Fruit fly (Drosophila melanogaster) whole organism, embryonic: ENCODE results near the gene CG17207.

Experiments used
- B-H1 ChIP-seq: fragments of 200-800 bp; sonication (Bioruptor generic); IDR thresholded peaks from 3 replicates; pipeline ENCODE4 v1.3.6; 2022; ENCODE audit warnings: missing biosample characterization, missing genetic modification characterization
- Blimp-1 ChIP-seq: fragments of 200-800 bp; sonication (Bioruptor generic); optimal IDR thresholded peaks from 3 replicates; lab custom pipeline; 2018; ENCODE audit warnings: missing biosample characterization, missing genetic modification characterization, mild to moderate bottlenecking, moderate library complexity, missing genetic modification reagents
- CG13894 ChIP-seq: fragments of 200-800 bp; sonication (Bioruptor generic); optimal IDR thresholded peaks from 3 replicates; lab custom pipeline; 2018; ENCODE audit warnings: missing biosample characterization, mild to moderate bottlenecking, missing genetic modification characterization, moderate library complexity
- CG17568 ChIP-seq: fragments of 200-800 bp; sonication (Bioruptor generic); optimal IDR thresholded peaks from 2 replicates; lab custom pipeline; 2018; ENCODE audit warnings: missing biosample characterization, mild to moderate bottlenecking, missing genetic modification characterization, moderate library complexity
- CG1792 ChIP-seq: fragments of 200-800 bp; sonication (Bioruptor generic); optimal IDR thresholded peaks from 2 replicates; lab custom pipeline; 2016; ENCODE audit warnings: missing biosample characterization, missing genetic modification characterization
- CG2120 ChIP-seq: fragments of 200-800 bp; sonication (Bioruptor generic); optimal IDR thresholded peaks from 3 replicates; lab custom pipeline; 2016; ENCODE audit warnings: missing biosample characterization, missing genetic modification characterization
- CG2202 ChIP-seq: fragments of 200-800 bp; sonication (Bioruptor generic); optimal IDR thresholded peaks from 2 replicates; lab custom pipeline; 2018; ENCODE audit warnings: missing biosample characterization, mild to moderate bottlenecking, missing genetic modification characterization
- CG31441 ChIP-seq: fragments of 200-800 bp; sonication (Bioruptor generic); IDR thresholded peaks from 2 replicates; pipeline ENCODE4 v1.3.6; 2022; ENCODE audit warnings: missing biosample characterization, missing genetic modification characterization
- CG32772 ChIP-seq: fragments of 200-800 bp; sonication (Bioruptor generic); IDR thresholded peaks from 2 replicates; pipeline ENCODE4 v1.3.6; 2022; ENCODE audit warnings: missing biosample characterization, missing genetic modification characterization
- CG4360 ChIP-seq: fragments of 200-800 bp; sonication (Bioruptor generic); IDR thresholded peaks from 2 replicates; pipeline ENCODE4 v1.3.6; 2022; ENCODE audit warnings: missing biosample characterization, missing genetic modification characterization
- CG4617 ChIP-seq: fragments of 200-800 bp; sonication (Bioruptor generic); optimal IDR thresholded peaks from 3 replicates; lab custom pipeline; 2016; ENCODE audit warnings: missing biosample characterization, missing genetic modification characterization, borderline replicate concordance
- CG6175 ChIP-seq: fragments of 200-800 bp; sonication (Bioruptor generic); IDR thresholded peaks from 3 replicates; pipeline ENCODE4 v1.3.6; 2022; ENCODE audit warnings: missing biosample characterization, missing genetic modification characterization
- CG6272 ChIP-seq: fragments of 200-800 bp; sonication (Bioruptor generic); IDR thresholded peaks from 2 replicates; pipeline ENCODE4 v1.3.6; 2022; ENCODE audit warnings: missing biosample characterization, missing genetic modification characterization
- CG6683 ChIP-seq: fragments of 200-800 bp; sonication (Bioruptor generic); optimal IDR thresholded peaks from 2 replicates; lab custom pipeline; 2017; ENCODE audit warnings: missing biosample characterization, mild to moderate bottlenecking, missing genetic modification characterization, missing genetic modification reagents
- CG6791 ChIP-seq: fragments of 200-800 bp; sonication (Bioruptor generic); IDR thresholded peaks from 3 replicates; pipeline ENCODE4 v1.3.6; 2022; ENCODE audit warnings: missing biosample characterization, missing genetic modification characterization; ENCODE audit not compliant: partially characterized antibody
- CG7357 ChIP-seq: fragments of 200-800 bp; sonication (Bioruptor generic); IDR thresholded peaks from 3 replicates; pipeline ENCODE4 v1.3.6; 2022; ENCODE audit warnings: missing biosample characterization, missing genetic modification characterization
- CG7556 ChIP-seq: fragments of 200-800 bp; sonication (Bioruptor generic); optimal IDR thresholded peaks from 2 replicates; lab custom pipeline; 2017; ENCODE audit warnings: missing biosample characterization, mild to moderate bottlenecking, missing genetic modification characterization
- CG8089 ChIP-seq: fragments of 200-800 bp; sonication (Bioruptor generic); optimal IDR thresholded peaks from 3 replicates; lab custom pipeline; 2016; ENCODE audit warnings: missing biosample characterization, missing genetic modification characterization
- D19A ChIP-seq: fragments of 200-800 bp; optimal IDR thresholded peaks from 3 replicates; lab custom pipeline; 2019; ENCODE audit warnings: missing biosample characterization, mild to moderate bottlenecking, missing genetic modification characterization, moderate library complexity
- Doc2 ChIP-seq: fragments of 200-800 bp; sonication (Bioruptor generic); IDR thresholded peaks from 2 replicates; pipeline ENCODE4 v1.3.6; 2022; ENCODE audit warnings: missing biosample characterization, missing genetic modification characterization
- GATAe ChIP-seq: fragments of 200-800 bp; sonication (Bioruptor generic); conservative IDR thresholded peaks from 2 replicates; pipeline ENCODE4 v1.3.6; 2022; ENCODE audit warnings: missing biosample characterization, missing genetic modification characterization
- Lpt ChIP-seq: fragments of >200 bp; optimal IDR thresholded peaks from 2 replicates; lab custom pipeline; 2018; ENCODE audit warnings: missing biosample characterization, missing genetic modification characterization
- Sry-β ChIP-seq: fragments of 200-800 bp; sonication (Bioruptor generic); optimal IDR thresholded peaks from 2 replicates; lab custom pipeline; 2018; ENCODE audit warnings: missing biosample characterization, mild to moderate bottlenecking, missing genetic modification characterization, moderate library complexity
- Vsx1 ChIP-seq: fragments of 200-800 bp; sonication (Bioruptor generic); optimal IDR thresholded peaks from 2 replicates; lab custom pipeline; 2017; ENCODE audit warnings: missing biosample characterization, mild to moderate bottlenecking, missing genetic modification characterization, missing genetic modification reagents
- ac ChIP-seq: fragments of 200-800 bp; sonication (Bioruptor generic); optimal IDR thresholded peaks from 3 replicates; lab custom pipeline; 2017; ENCODE audit warnings: missing biosample characterization, mild to moderate bottlenecking, missing genetic modification characterization
- amos ChIP-seq: fragments of 200-800 bp; sonication (Bioruptor generic); IDR thresholded peaks from 2 replicates; pipeline ENCODE4 v1.3.6; 2022; ENCODE audit warnings: missing biosample characterization, missing genetic modification characterization; ENCODE audit not compliant: partially characterized antibody
- aop ChIP-seq: fragments of 200-800 bp; sonication (Bioruptor generic); IDR thresholded peaks from 2 replicates; pipeline ENCODE4 v1.3.6; 2022; ENCODE audit warnings: missing biosample characterization, missing genetic modification characterization
- ap ChIP-seq: fragments of 200-800 bp; sonication (Bioruptor generic); IDR thresholded peaks from 2 replicates; pipeline ENCODE4 v1.3.6; 2022; ENCODE audit warnings: missing biosample characterization, missing genetic modification characterization
- bbx ChIP-seq: fragments of 200-800 bp; sonication (Bioruptor generic); IDR thresholded peaks from 2 replicates; pipeline ENCODE4 v1.3.6; 2022; ENCODE audit warnings: missing biosample characterization, missing genetic modification characterization; ENCODE audit not compliant: partially characterized antibody
- cato ChIP-seq: fragments of 200-800 bp; sonication (Bioruptor generic); optimal IDR thresholded peaks from 2 replicates; lab custom pipeline; 2016; ENCODE audit warnings: missing biosample characterization, missing genetic modification characterization, borderline replicate concordance
- crp ChIP-seq, 2 experiments: fragments of 200-800 bp; sonication (Bioruptor generic); optimal IDR thresholded peaks; 2 replicates in 1 of 2; 3 replicates in 1 of 2; lab custom pipeline; 2017; ENCODE audit warnings: missing biosample characterization in 2 of 2, missing genetic modification characterization in 2 of 2, mild to moderate bottlenecking in 1 of 2, moderate library complexity in 1 of 2
- exex ChIP-seq: fragments of 200-800 bp; sonication (Bioruptor generic); optimal IDR thresholded peaks from 4 replicates; lab custom pipeline; 2018; ENCODE audit warnings: missing biosample characterization, mild to moderate bottlenecking, missing genetic modification characterization, moderate library complexity
- eyg ChIP-seq: fragments of 200-800 bp; sonication (Bioruptor generic); optimal IDR thresholded peaks from 3 replicates; lab custom pipeline; 2016; ENCODE audit warnings: missing biosample characterization, missing genetic modification characterization
- fd64A ChIP-seq: fragments of 200-800 bp; sonication (Bioruptor generic); optimal IDR thresholded peaks from 3 replicates; lab custom pipeline; 2018; ENCODE audit warnings: missing biosample characterization, mild to moderate bottlenecking, missing genetic modification characterization
- fru ChIP-seq: fragments of >200 bp; optimal IDR thresholded peaks from 2 replicates; lab custom pipeline; 2017
- gcm ChIP-seq: fragments of 200-800 bp; sonication (Bioruptor generic); optimal IDR thresholded peaks from 2 replicates; lab custom pipeline; 2019; ENCODE audit warnings: missing biosample characterization, mild to moderate bottlenecking, missing genetic modification characterization, moderate library complexity
- gcm2 ChIP-seq: fragments of 200-800 bp; sonication (Bioruptor generic); optimal IDR thresholded peaks from 2 replicates; lab custom pipeline; 2016; ENCODE audit warnings: missing biosample characterization, missing genetic modification characterization
- h ChIP-seq: fragments of >200 bp; optimal IDR thresholded peaks from 2 replicates; lab custom pipeline; 2017
- hkb ChIP-seq, 2 experiments: fragments of 200-800 bp in 1 of 2; fragments of >200 bp in 1 of 2; sonication (Bioruptor generic) in 1 of 2; IDR thresholded peaks in 1 of 2; optimal IDR thresholded peaks in 1 of 2; 2 replicates each; pipeline versions ENCODE4 v1.3.6 to Lab custom; 2017 to 2022; ENCODE audit warnings: missing biosample characterization in 1 of 2, missing genetic modification characterization in 1 of 2
- hth ChIP-seq: fragments of >200 bp; optimal IDR thresholded peaks from 2 replicates; lab custom pipeline; 2017; ENCODE audit warnings: inconsistent platforms
- ind ChIP-seq: fragments of 200-800 bp; sonication (Bioruptor generic); optimal IDR thresholded peaks from 3 replicates; lab custom pipeline; 2016; ENCODE audit warnings: missing biosample characterization, missing genetic modification characterization
- jigr1 ChIP-seq: fragments of 200-800 bp; sonication (Bioruptor generic); IDR thresholded peaks from 3 replicates; pipeline ENCODE4 v1.3.6; 2022; ENCODE audit warnings: missing biosample characterization, missing genetic modification characterization
- jumu ChIP-seq: fragments of 200-800 bp; sonication (Bioruptor generic); optimal IDR thresholded peaks from 3 replicates; lab custom pipeline; 2016; ENCODE audit warnings: missing biosample characterization, missing genetic modification characterization
- knrl ChIP-seq: fragments of 200-800 bp; sonication (Bioruptor generic); IDR thresholded peaks from 3 replicates; pipeline ENCODE4 v1.3.6; 2022; ENCODE audit warnings: missing biosample characterization, missing genetic modification characterization; ENCODE audit not compliant: partially characterized antibody
- mirr ChIP-seq: fragments of 200-800 bp; sonication (Bioruptor generic); optimal IDR thresholded peaks from 3 replicates; lab custom pipeline; 2018; ENCODE audit warnings: missing biosample characterization, mild to moderate bottlenecking, missing genetic modification characterization
- onecut ChIP-seq: fragments of 200-800 bp; sonication (Bioruptor generic); IDR thresholded peaks from 2 replicates; pipeline ENCODE4 v1.3.6; 2022; ENCODE audit warnings: missing biosample characterization, missing genetic modification characterization
- scrt ChIP-seq: fragments of 200-800 bp; sonication (Bioruptor generic); optimal IDR thresholded peaks from 2 replicates; lab custom pipeline; 2018; ENCODE audit warnings: missing biosample characterization, mild to moderate bottlenecking, missing genetic modification characterization, moderate library complexity
- sens ChIP-seq: fragments of 200-800 bp; sonication (Bioruptor generic); peaks from one replicate; lab custom pipeline; 2016; ENCODE audit warnings: missing biosample characterization, missing genetic modification characterization
- seq ChIP-seq: fragments of 200-800 bp; sonication (Bioruptor generic); IDR thresholded peaks from 2 replicates; pipeline ENCODE4 v1.3.6; 2022; ENCODE audit warnings: missing biosample characterization, missing genetic modification characterization
- sima ChIP-seq: fragments of 200-800 bp; sonication (Bioruptor generic); optimal IDR thresholded peaks from 2 replicates; lab custom pipeline; 2016; ENCODE audit warnings: missing biosample characterization, missing genetic modification characterization
- toy ChIP-seq: fragments of 200-800 bp; sonication (Bioruptor generic); IDR thresholded peaks from 2 replicates; pipeline ENCODE4 v1.3.6; 2022; ENCODE audit warnings: missing biosample characterization, missing genetic modification characterization

Gene CG17207

dm6 chr3R:12449617-12450242 lies 10.8 kb upstream of the CG17207 start (continued):
- TF ChIP-seq crp (GFP tag; optimal IDR thresholded peaks at IDR 0.05; lab: Kevin White, UChicago) (no peak), CG32772 (GFP tag; lab: Robert Waterston, UW) (no peak), seq (GFP tag; lab: Robert Waterston, UW) (peak; percentile 48), CG2202 (tag; lab: Kevin White, UChicago) (no peak), CG6791 (GFP tag; lab: Robert Waterston, UW) (no peak), CG4617 (GFP tag; lab: Kevin White, UChicago) (no peak), eyg (GFP tag; lab: Kevin White, UChicago) (no peak), CG2120 (no peak), sens (GFP tag; lab: Kevin White, UChicago) (peak; percentile 56), ac (GFP tag; lab: Kevin White, UChicago) (no peak), h (no peak), CG31441 (GFP tag; lab: Robert Waterston, UW) (no peak), fru (lab: Kevin White, UChicago) (no peak), GATAe (GFP tag; lab: Robert Waterston, UW) (no peak), knrl (GFP tag; lab: Robert Waterston, UW) (no peak), CG1792 (GFP tag; lab: Kevin White, UChicago) (no peak), D19A (tag; lab: Kevin White, UChicago) (no peak), onecut (no peak; the same call in 1 of the 2 replicates), CG8089 (GFP tag; lab: Kevin White, UChicago) (no peak), fd64A (no peak), Doc2 (GFP tag; lab: Robert Waterston, UW) (no peak), mirr (GFP tag; lab: Kevin White, UChicago) (peak; percentile 55), exex (tag; lab: Kevin White, UChicago) (peak; percentile 10), hth (lab: Kevin White, UChicago) (no peak), CG7556 (GFP tag; lab: Kevin White, UChicago) (no peak), hkb (optimal IDR thresholded peaks at IDR 0.05; lab: Kevin White, UChicago) (no peak), hkb (GFP tag; IDR thresholded peaks at IDR 0.05; lab: Robert Waterston, UW) (no peak), Sry-β (GFP tag; lab: Kevin White, UChicago) (no peak), CG4360 (GFP tag; lab: Robert Waterston, UW) (peak; percentile 37; the same call in 1 of the 2 replicates), aop (no peak), CG6175 (0 out of 3 replicates have a peak, but pooled peaks have one; percentile 31), Vsx1 (GFP tag; lab: Kevin White, UChicago) (no peak), sima (GFP tag; lab: Kevin White, UChicago) (no peak), ap (GFP tag; lab: Robert Waterston, UW) (no peak), CG6683 (GFP tag; lab: Kevin White, UChicago) (no peak), jumu (GFP tag; lab: Kevin White, UChicago) (no peak), jigr1 (GFP tag; lab: Robert Waterston, UW) (no peak), B-H1 (GFP tag; lab: Robert Waterston, UW) (no peak), amos (GFP tag; lab: Robert Waterston, UW) (no peak), CG7357 (GFP tag; lab: Robert Waterston, UW) (no peak), ind (no peak), bbx (GFP tag; lab: Robert Waterston, UW) (no peak), Blimp-1 (no peak), CG6272 (GFP tag; lab: Robert Waterston, UW) (no peak), toy (GFP tag; lab: Robert Waterston, UW) (no peak), CG17568 (GFP tag; lab: Kevin White, UChicago) (no peak), scrt (GFP tag; lab: Kevin White, UChicago) (no peak), gcm2 (no peak), cato (GFP tag; lab: Kevin White, UChicago) (no peak), gcm (GFP tag; lab: Kevin White, UChicago) (no peak), CG13894 (tag; lab: Kevin White, UChicago) (no peak), Lpt (no peak)
